Worm (Caenorhabditis elegans): Measurements from ENCODE around the gene srx-22.

srx-22 gene

ce11 chrV:724946-725806 lies 45.4 kb downstream of the srx-22 start (continued):
- TF ChIP-seq hmg-1.1 (GFP tag; IDR thresholded peaks at IDR 0.05) (no peak), nhr-102 (tag; optimal IDR thresholded peaks at IDR 0.05) (no peak), jun-1 (tag; optimal IDR thresholded peaks at IDR 0.05) (no peak), T26A8.4 (GFP tag; IDR thresholded peaks at IDR 0.05) (peak; percentile 5), nhr-77 (tag; optimal IDR thresholded peaks at IDR 0.05) (no peak), gei-8 (GFP tag; optimal IDR thresholded peaks at IDR 0.05) (no peak), Y105C5A.15 (GFP tag; IDR thresholded peaks at IDR 0.05) (no peak), lin-39 (tag; optimal IDR thresholded peaks at IDR 0.05) (no peak), ctbp-1 (GFP tag; IDR thresholded peaks at IDR 0.05) (no peak), ceh-20 (GFP tag; IDR thresholded peaks at IDR 0.05) (no peak), dmd-8 (GFP tag; IDR thresholded peaks at IDR 0.05) (peak; percentile 65; the same call in 1 of the 2 replicates), fos-1 (tag; optimal IDR thresholded peaks at IDR 0.05) (no peak), T20F7.1 (GFP tag; optimal IDR thresholded peaks at IDR 0.05) (no peak), ceh-28 (tag; optimal IDR thresholded peaks at IDR 0.05) (no peak), F44E2.7 (GFP tag; IDR thresholded peaks at IDR 0.05) (0 out of 2 replicates have a peak, but pooled peaks have one; percentile 2), Y48G9A.11 (GFP tag; IDR thresholded peaks at IDR 0.05) (no peak), ZK546.5 (tag; optimal IDR thresholded peaks at IDR 0.05) (no peak), F37D6.2 (tag; optimal IDR thresholded peaks at IDR 0.05) (no peak), unc-62 (GFP tag; optimal IDR thresholded peaks at IDR 0.05 in 1 of 2) (peak in 1 of 2 experiments; percentile 90), unc-62 (tag; optimal IDR thresholded peaks at IDR 0.05) (no peak), duxl-1 (tag; optimal IDR thresholded peaks at IDR 0.05; ENCODE audit: poor library complexity) (peak; percentile 54), nhr-25 (tag; optimal IDR thresholded peaks at IDR 0.05; ENCODE audit: borderline replicate concordance, insufficient read depth) (no peak), nhr-111 (GFP tag; optimal IDR thresholded peaks at IDR 0.05) (no peak), sdz-12 (GFP tag; optimal IDR thresholded peaks at IDR 0.05) (no peak), tra-1 (GFP tag; IDR thresholded peaks at IDR 0.05) (no peak), ces-1 (GFP tag; optimal IDR thresholded peaks at IDR 0.05) (no peak), F26F4.8 (GFP tag; conservative IDR thresholded peaks at IDR 0.05) (no peak), nhr-76 (tag; optimal IDR thresholded peaks at IDR 0.05) (no peak), dve-1 (tag; optimal IDR thresholded peaks at IDR 0.05; ENCODE audit: insufficient read depth) (peak; percentile 12), unc-130 (GFP tag; optimal IDR thresholded peaks at IDR 0.05) (no peak), mes-2 (tag; optimal IDR thresholded peaks at IDR 0.05; ENCODE audit: poor library complexity, severe bottlenecking) (peak; percentile 62), mep-1 (tag; optimal IDR thresholded peaks at IDR 0.05) (no peak), attf-4 (tag; optimal IDR thresholded peaks at IDR 0.05) (no peak), snpc-4 (tag; optimal IDR thresholded peaks at IDR 0.05) (no peak), egl-43 (GFP tag; IDR thresholded peaks at IDR 0.05) (no peak), ceh-82 (tag; optimal IDR thresholded peaks at IDR 0.05) (no peak), dmd-9 (GFP tag; IDR thresholded peaks at IDR 0.05) (no peak), zfp-2 (tag; optimal IDR thresholded peaks at IDR 0.05) (no peak), arid-1 (GFP tag; conservative IDR thresholded peaks at IDR 0.05) (0 out of 2 replicates have a peak, but pooled peaks have one; percentile 12), unc-39 (tag; optimal IDR thresholded peaks at IDR 0.05) (no peak), daf-12 (tag; optimal IDR thresholded peaks at IDR 0.05) (no peak), mxl-2 (GFP tag; conservative IDR thresholded peaks at IDR 0.05) (no peak; the same call in 1 of the 2 replicates), tag-97 (GFP tag; IDR thresholded peaks at IDR 0.05) (no peak), zip-2 (tag; optimal IDR thresholded peaks at IDR 0.05) (no peak), daf-16 (GFP tag; optimal IDR thresholded peaks at IDR 0.05) (peak in 1 of 2 experiments; percentile 8), daf-16 (tag; optimal IDR thresholded peaks at IDR 0.05) (peak; percentile 4), F10B5.3 (tag; optimal IDR thresholded peaks at IDR 0.05) (no peak), mdt-29 (GFP tag; IDR thresholded peaks at IDR 0.05) (no peak), snpc-1.2 (GFP tag; IDR thresholded peaks at IDR 0.05) (no peak), lir-3 (tag; optimal IDR thresholded peaks at IDR 0.05) (no peak)
